Worm (Caenorhabditis elegans) whole organism, L2 larva: ENCODE data around the gene dmsr-7.

Experiments used
- C34F6.9 ChIP-seq: fragments of 150-350 bp; optimal IDR thresholded peaks from 2 replicates; lab custom pipeline; 2014; ENCODE audit warnings: missing biosample characterization, missing genetic modification characterization
- F13H6.1 ChIP-seq: sonication (generic microtip); optimal IDR thresholded peaks from 2 replicates; lab custom pipeline; 2016; ENCODE audit warnings: missing genetic modification characterization, missing compliant biosample characterization
- R02D3.7 ChIP-seq: fragments of 150-350 bp; optimal IDR thresholded peaks from 2 replicates; lab custom pipeline; 2014; ENCODE audit warnings: missing biosample characterization, missing genetic modification characterization
- Y55F3AM.14 ChIP-seq: fragments of 200-800 bp; sonication (Bioruptor generic); optimal IDR thresholded peaks from 2 replicates; lab custom pipeline; 2018; ENCODE audit warnings: mild to moderate bottlenecking, missing genetic modification characterization, missing compliant biosample characterization
- ZK546.5 ChIP-seq: sonication (generic microtip); optimal IDR thresholded peaks from 2 replicates; lab custom pipeline; 2017; ENCODE audit warnings: missing biosample characterization, missing genetic modification characterization
- blmp-1 ChIP-seq: sonication (generic microtip); optimal IDR thresholded peaks from 2 replicates; lab custom pipeline; 2017; ENCODE audit warnings: missing genetic modification characterization, mild to moderate bottlenecking, missing compliant biosample characterization, antibody characterized with exemption, moderate library complexity; ENCODE audit not compliant: insufficient read depth
- crh-2 ChIP-seq: sonication (generic microtip); optimal IDR thresholded peaks from 2 replicates; lab custom pipeline; 2017; ENCODE audit warnings: missing biosample characterization, missing genetic modification characterization
- dmd-4 ChIP-seq: sonication (generic microtip); optimal IDR thresholded peaks from 2 replicates; lab custom pipeline; 2017; ENCODE audit warnings: missing biosample characterization, missing genetic modification characterization
- egl-27 ChIP-seq: sonication (generic microtip); optimal IDR thresholded peaks from 3 replicates; lab custom pipeline; 2017; ENCODE audit warnings: missing biosample characterization, missing genetic modification reagents, missing genetic modification characterization
- elt-1 ChIP-seq: fragments of 150-350 bp; optimal IDR thresholded peaks from 2 replicates; lab custom pipeline; 2014; ENCODE audit warnings: missing biosample characterization, missing genetic modification characterization
- elt-3 ChIP-seq: sonication (generic microtip); optimal IDR thresholded peaks from 2 replicates; lab custom pipeline; 2017; ENCODE audit warnings: missing biosample characterization, missing genetic modification characterization
- fos-1 ChIP-seq: fragments of 150-350 bp; optimal IDR thresholded peaks from 2 replicates; lab custom pipeline; 2014; ENCODE audit warnings: missing biosample characterization, missing genetic modification characterization
- gmeb-1 ChIP-seq: fragments of 150-350 bp; optimal IDR thresholded peaks from 2 replicates; lab custom pipeline; 2014; ENCODE audit warnings: missing biosample characterization, missing genetic modification characterization
- lin-11 ChIP-seq: fragments of 150-350 bp; sonication (generic microtip); optimal IDR thresholded peaks from 2 replicates; lab custom pipeline; 2014; ENCODE audit warnings: missing biosample characterization, missing genetic modification characterization, inconsistent platforms, mixed read lengths
- lin-39 ChIP-seq: fragments of 150-350 bp; optimal IDR thresholded peaks from 2 replicates; lab custom pipeline; 2014; ENCODE audit warnings: missing biosample characterization, missing genetic modification reagents, missing genetic modification characterization
- lsy-2 ChIP-seq, 2 experiments: fragments of 150-350 bp in 1 of 2; sonication (generic microtip) in 1 of 2; optimal IDR thresholded peaks; 2 replicates each; lab custom pipeline; 2014 to 2017; ENCODE audit warnings: missing biosample characterization in 2 of 2, missing genetic modification characterization in 2 of 2
- mab-5 ChIP-seq: fragments of 150-350 bp; optimal IDR thresholded peaks from 2 replicates; lab custom pipeline; 2014; ENCODE audit warnings: missing biosample characterization, missing genetic modification characterization
- mdl-1 ChIP-seq, 2 experiments: fragments of 150-350 bp in 1 of 2; sonication (generic microtip) in 1 of 2; optimal IDR thresholded peaks; 2 replicates each; lab custom pipeline; 2017; ENCODE audit warnings: missing biosample characterization in 2 of 2, missing genetic modification characterization in 2 of 2
- nhr-10 ChIP-seq: sonication (generic microtip); optimal IDR thresholded peaks from 2 replicates; lab custom pipeline; 2017; ENCODE audit warnings: missing biosample characterization, missing genetic modification characterization
- nhr-21 ChIP-seq: fragments of 150-350 bp; optimal IDR thresholded peaks from 2 replicates; lab custom pipeline; 2014; ENCODE audit warnings: missing biosample characterization, missing genetic modification characterization
- nhr-237 ChIP-seq: fragments of 150-350 bp; optimal IDR thresholded peaks from 2 replicates; lab custom pipeline; 2014; ENCODE audit warnings: missing biosample characterization, missing genetic modification characterization
- nhr-25 ChIP-seq: fragments of 150-350 bp; sonication (generic microtip); optimal IDR thresholded peaks from 3 replicates; lab custom pipeline; 2014; ENCODE audit warnings: missing biosample characterization, missing genetic modification characterization
- nhr-6 ChIP-seq: fragments of 150-350 bp; optimal IDR thresholded peaks from 2 replicates; lab custom pipeline; 2014; ENCODE audit warnings: missing biosample characterization, missing genetic modification characterization
- skn-1 ChIP-seq: sonication (generic microtip); optimal IDR thresholded peaks from 2 replicates; lab custom pipeline; 2017; ENCODE audit warnings: missing biosample characterization, missing genetic modification characterization
- sma-3 ChIP-seq: sonication (generic microtip); optimal IDR thresholded peaks from 2 replicates; lab custom pipeline; 2016; ENCODE audit warnings: missing genetic modification reagents, missing genetic modification characterization, missing compliant biosample characterization
- sma-9 ChIP-seq, 2 experiments: fragments of 150-350 bp in 1 of 2; sonication (generic microtip) in 1 of 2; optimal IDR thresholded peaks; 2 replicates each; lab custom pipeline; 2014 to 2016; ENCODE audit warnings: missing genetic modification characterization in 2 of 2, mild to moderate bottlenecking in 1 of 2, missing biosample characterization in 1 of 2, missing compliant biosample characterization in 1 of 2, missing genetic modification reagents in 1 of 2, moderate library complexity in 1 of 2
- snpc-4 ChIP-seq: fragments of 150-350 bp; optimal IDR thresholded peaks from 2 replicates; lab custom pipeline; 2014; ENCODE audit warnings: missing biosample characterization, missing genetic modification characterization
- unc-39 ChIP-seq: fragments of 150-350 bp; optimal IDR thresholded peaks from 2 replicates; lab custom pipeline; 2014; ENCODE audit warnings: missing biosample characterization, missing genetic modification characterization
- unc-55 ChIP-seq: fragments of 150-350 bp; sonication (generic microtip); optimal IDR thresholded peaks from 3 replicates; lab custom pipeline; 2014; ENCODE audit warnings: missing biosample characterization, missing genetic modification reagents, missing genetic modification characterization
- unc-62 ChIP-seq: fragments of 150-350 bp; optimal IDR thresholded peaks from 2 replicates; lab custom pipeline; 2014; ENCODE audit warnings: missing biosample characterization, missing genetic modification reagents, missing genetic modification characterization
- zag-1 ChIP-seq: fragments of 150-350 bp; optimal IDR thresholded peaks from 2 replicates; lab custom pipeline; 2014; ENCODE audit warnings: missing biosample characterization, missing genetic modification characterization
- ztf-1 ChIP-seq: fragments of 200-800 bp; sonication (Bioruptor generic); conservative IDR thresholded peaks from 2 replicates; pipeline ENCODE4 v1.3.6; 2022; ENCODE audit warnings: missing genetic modification characterization, missing compliant biosample characterization
- ztf-4 ChIP-seq: fragments of 150-350 bp; optimal IDR thresholded peaks from 2 replicates; lab custom pipeline; 2014; ENCODE audit warnings: missing biosample characterization, missing genetic modification characterization

The dmsr-7 gene

DNA sequence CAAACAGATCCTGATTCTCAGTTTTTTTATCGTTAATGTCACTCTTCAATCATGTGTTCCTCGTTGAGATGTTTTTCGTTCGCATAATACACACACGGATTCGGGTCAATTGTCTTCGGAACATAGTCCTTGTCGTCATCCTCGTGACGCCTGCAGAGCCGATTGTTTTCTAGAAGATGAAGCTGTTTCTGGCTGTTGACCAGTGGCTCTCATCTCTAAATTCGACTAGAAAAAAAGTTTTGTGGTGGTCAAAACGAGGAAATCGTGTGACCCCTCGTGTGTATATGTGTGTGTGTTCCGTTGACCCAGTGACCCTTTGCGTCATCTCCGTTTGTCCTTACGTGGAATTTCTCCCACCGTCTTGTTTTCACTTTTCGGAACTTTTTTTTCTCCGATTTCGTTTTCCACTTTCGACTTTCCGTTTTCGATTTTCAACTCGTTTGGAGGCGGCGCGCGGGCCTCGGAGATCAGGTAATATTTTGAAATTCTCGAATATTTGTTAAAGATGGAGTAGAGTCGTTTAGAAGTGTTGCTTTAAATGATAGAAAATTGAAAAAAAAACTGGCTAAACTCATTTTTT lies 19.1 kb upstream of the dmsr-7 start, which contains the start of gene C35A11.2:
Gene C35A11.2, plus strand, starts transcription at position 386 of the 580 bp plus-strand sequence.
- no peak for TF ChIP-seq sma-9 (GFP tag; optimal IDR thresholded peaks at IDR 0.05; lab: Kevin White, UChicago)
- TF ChIP-seq sma-9 (tag; optimal IDR thresholded peaks at IDR 0.05; lab: Kevin White, UChicago), result no peak
- peak; percentile 80 for TF ChIP-seq blmp-1
- TF ChIP-seq ztf-1 (GFP tag; lab: Robert Waterston, UW), result no peak
- peak; percentile 18 for TF ChIP-seq nhr-21 (tag; lab: Kevin White, UChicago)

DNA sequence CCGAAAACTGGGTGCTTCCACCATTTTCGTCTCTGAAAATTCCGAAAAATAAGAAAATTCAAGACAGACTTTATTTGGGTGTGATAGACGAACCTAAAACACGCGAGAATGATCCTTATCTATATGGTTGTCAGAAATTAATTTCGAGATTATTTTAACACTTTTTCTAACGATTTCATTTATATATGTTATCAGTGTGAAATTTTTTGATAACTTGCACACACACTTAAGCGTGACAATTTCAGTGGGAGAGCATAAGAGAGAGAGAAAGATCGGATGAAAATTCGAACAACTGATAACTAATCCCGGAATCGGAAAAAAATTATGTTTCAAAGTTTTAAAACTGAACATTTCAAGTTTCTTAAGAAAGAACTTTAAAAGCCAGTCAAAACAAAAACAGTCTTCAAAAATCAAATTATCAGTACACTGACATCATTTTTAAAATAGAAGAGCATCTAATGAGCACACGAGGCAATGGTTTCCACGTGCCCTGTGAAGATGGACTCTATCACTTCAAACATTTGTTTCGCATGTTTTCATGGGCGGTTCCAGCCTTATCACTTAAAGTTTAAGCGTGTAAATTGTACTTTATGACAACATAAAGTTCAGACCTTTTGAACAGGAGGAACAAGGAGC lies 12.0 kb upstream of the dmsr-7 start, which contains the start of gene C35A11.4:
Gene C35A11.4, minus strand, starts transcription at position 156 of the 636 bp plus-strand sequence.
- TF ChIP-seq lsy-2 (tag; optimal IDR thresholded peaks at IDR 0.05; lab: Kevin White, UChicago) (no peak), fos-1 (peak; percentile 72), F13H6.1 (peak; percentile 7), egl-27 (peak; percentile 44), sma-9 (GFP tag; optimal IDR thresholded peaks at IDR 0.05; lab: Kevin White, UChicago) (peak; percentile 21), sma-9 (tag; optimal IDR thresholded peaks at IDR 0.05; lab: Kevin White, UChicago) (no peak)

DNA sequence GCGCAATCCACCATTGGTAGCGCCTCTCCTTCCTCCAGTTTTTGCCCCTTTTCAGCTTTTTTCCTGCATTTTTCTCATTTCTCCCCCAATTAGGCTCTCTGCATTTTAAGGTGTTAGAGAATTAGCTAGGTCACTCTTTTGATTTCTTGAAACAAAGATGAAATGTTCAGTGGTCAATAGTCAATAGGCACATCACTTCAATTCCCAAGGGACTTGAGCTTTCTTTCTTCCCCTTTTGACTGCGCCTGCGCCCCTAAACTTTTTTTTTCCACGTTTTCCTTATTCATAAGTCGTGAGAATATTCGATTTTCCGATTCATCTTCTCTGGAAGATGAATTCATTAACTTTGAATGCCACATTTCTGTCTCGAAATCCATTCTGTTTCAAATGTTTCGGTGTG lies 1.2 kb upstream of the dmsr-7 start:
- TF ChIP-seq snpc-4, result no peak
- TF ChIP-seq nhr-25 (tag; lab: Kevin White, UChicago), result no peak
- TF ChIP-seq nhr-6 (tag; lab: Kevin White, UChicago), result no peak
- peak; percentile 77 for TF ChIP-seq Y55F3AM.14 (GFP tag; lab: Kevin White, UChicago)
- TF ChIP-seq ztf-4 (tag; lab: Kevin White, UChicago), result no peak

DNA sequence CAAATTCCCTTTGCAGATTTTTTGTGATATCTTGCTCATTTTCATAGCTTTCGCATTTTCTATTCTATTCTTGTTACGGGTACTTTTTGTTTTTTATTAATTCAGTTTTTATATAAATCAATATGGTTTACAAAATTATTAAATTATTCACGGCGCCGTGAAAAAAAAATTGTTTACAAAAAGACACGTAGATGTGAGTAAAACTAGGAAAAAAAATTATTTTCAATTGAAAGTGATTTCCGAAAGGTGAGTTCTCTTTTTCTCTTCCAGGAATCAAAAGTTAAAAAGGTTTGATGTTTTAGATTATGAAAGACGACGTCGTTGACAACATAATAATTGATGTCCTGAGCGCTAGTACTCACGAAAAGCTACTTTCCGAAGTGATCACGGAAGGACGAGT lies 3.1 kb downstream of the dmsr-7 start, which contains the start of gene C25A6.1:
Gene C25A6.1, plus strand, starts transcription at position 301 of the 400 bp plus-strand sequence.
- TF ChIP-seq ztf-1 (GFP tag; lab: Robert Waterston, UW), result no peak
- no peak for TF ChIP-seq nhr-6 (tag; lab: Kevin White, UChicago)
- TF ChIP-seq mdl-1 (tag; optimal IDR thresholded peaks at IDR 0.05; lab: Kevin White, UChicago), result no peak
- TF ChIP-seq crh-2 (tag; lab: Kevin White, UChicago), result no peak
- no peak for TF ChIP-seq gmeb-1 (tag; lab: Kevin White, UChicago)
- TF ChIP-seq lsy-2 (tag; optimal IDR thresholded peaks at IDR 0.05; lab: Kevin White, UChicago), result no peak
- no peak for TF ChIP-seq ZK546.5 (tag; lab: Kevin White, UChicago)
- no peak for TF ChIP-seq skn-1 (tag; lab: Kevin White, UChicago)
- TF ChIP-seq unc-39, result no peak
- TF ChIP-seq zag-1, result no peak
- no peak for TF ChIP-seq lin-39 (tag; lab: Kevin White, UChicago)
- no peak for TF ChIP-seq Y55F3AM.14 (GFP tag; lab: Kevin White, UChicago)

DNA sequence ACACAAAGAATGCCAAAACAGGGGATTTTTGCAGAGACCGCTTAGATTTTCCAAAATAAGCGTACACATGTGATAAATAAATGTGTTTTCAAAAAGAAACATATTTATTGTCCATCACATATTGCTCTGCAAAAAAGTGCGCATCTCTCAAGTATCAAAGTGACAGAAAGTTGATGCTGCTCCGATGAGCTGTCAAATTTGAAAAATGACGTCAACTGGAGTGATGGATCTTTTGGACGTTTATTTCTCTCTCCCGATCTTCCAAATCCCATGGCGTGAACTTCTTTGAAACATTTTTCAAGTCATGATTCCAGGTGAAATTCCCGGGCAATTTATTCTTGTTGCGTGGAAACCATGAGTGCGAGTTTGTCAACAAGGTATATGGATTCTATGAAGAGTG lies 3.8 kb downstream of the dmsr-7 start:
- no peak for TF ChIP-seq mab-5 (tag; lab: Kevin White, UChicago)
- no peak for TF ChIP-seq gmeb-1 (tag; lab: Kevin White, UChicago)
- TF ChIP-seq crh-2 (tag; lab: Kevin White, UChicago), result no peak
- no peak for TF ChIP-seq R02D3.7 (tag; lab: Kevin White, UChicago)
- TF ChIP-seq ztf-4 (tag; lab: Kevin White, UChicago), result no peak
- TF ChIP-seq unc-62, result peak; percentile 56
- TF ChIP-seq unc-55 (GFP tag; lab: Kevin White, UChicago), result no peak
- TF ChIP-seq lsy-2 (tag; optimal IDR thresholded peaks at IDR 0.05; lab: Kevin White, UChicago), result peak in 1 of 2 experiments; percentile 15
- TF ChIP-seq elt-1 (tag; lab: Kevin White, UChicago), result no peak
- no peak for TF ChIP-seq nhr-10 (tag; lab: Kevin White, UChicago)
- TF ChIP-seq Y55F3AM.14 (GFP tag; lab: Kevin White, UChicago), result peak; percentile 94

DNA sequence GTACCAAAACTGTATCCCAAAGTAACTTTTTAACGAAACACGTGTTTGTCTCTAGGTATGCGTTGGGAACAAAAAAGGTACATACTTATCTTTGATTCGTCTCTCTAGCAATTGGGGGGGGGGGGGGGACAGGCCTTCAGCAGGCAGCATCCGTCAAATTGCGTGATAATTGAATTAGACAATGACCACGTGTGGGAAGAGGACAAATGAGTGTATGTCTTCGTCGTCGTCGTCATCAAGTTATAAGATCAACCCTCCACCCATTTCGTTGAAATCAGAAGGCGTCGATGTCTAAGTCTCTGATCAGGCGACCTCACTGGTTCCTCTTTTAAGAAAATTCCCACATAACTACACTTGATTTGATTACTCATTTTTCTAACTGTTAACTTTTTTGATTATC lies 5.5 kb downstream of the dmsr-7 start, which contains the start of gene F08F3.4:
Gene F08F3.4, plus strand, starts transcription at position 277 of the 400 bp plus-strand sequence.
- TF ChIP-seq lin-11 (tag; lab: Kevin White, UChicago) (no peak), egl-27 (no peak), sma-9 (GFP tag; optimal IDR thresholded peaks at IDR 0.05; lab: Kevin White, UChicago) (peak; percentile 82), sma-9 (tag; optimal IDR thresholded peaks at IDR 0.05; lab: Kevin White, UChicago) (no peak), nhr-237 (tag; lab: Kevin White, UChicago) (no peak), fos-1 (no peak), C34F6.9 (tag; lab: Kevin White, UChicago) (no peak), elt-3 (tag; lab: Kevin White, UChicago) (no peak), dmd-4 (no peak), nhr-21 (tag; lab: Kevin White, UChicago) (peak; percentile 27), Y55F3AM.14 (GFP tag; lab: Kevin White, UChicago) (peak; percentile 99), nhr-25 (tag; lab: Kevin White, UChicago) (peak; percentile 58), blmp-1 (peak; percentile 11), sma-3 (GFP tag; lab: Kevin White, UChicago) (peak; percentile 59)
